Worm (Caenorhabditis elegans) whole organism, L3 larva: Measurements from ENCODE around the gene egl-6.

Source experiments
- aly-2 ChIP-seq: fragments of 150-350 bp; optimal IDR thresholded peaks from 2 replicates; lab custom pipeline; 2014; ENCODE audit warnings: missing biosample characterization, missing genetic modification characterization
- ceh-82 ChIP-seq: fragments of 150-350 bp; optimal IDR thresholded peaks from 2 replicates; lab custom pipeline; 2014; ENCODE audit warnings: missing biosample characterization, missing genetic modification characterization
- elt-3 ChIP-seq, 3 experiments: fragments of 150-350 bp in 1 of 3; sonication (generic microtip) in 2 of 3; optimal IDR thresholded peaks; 2 replicates in 2 of 3; 4 replicates in 1 of 3; lab custom pipeline; 2014 to 2017; ENCODE audit warnings: missing biosample characterization in 3 of 3, missing genetic modification characterization in 3 of 3
- fkh-10 ChIP-seq: sonication (generic microtip); optimal IDR thresholded peaks from 2 replicates; lab custom pipeline; 2017; ENCODE audit warnings: missing biosample characterization, missing genetic modification reagents, missing genetic modification characterization
- jun-1 ChIP-seq: fragments of 150-350 bp; optimal IDR thresholded peaks from 2 replicates; lab custom pipeline; 2014; ENCODE audit warnings: missing biosample characterization, missing genetic modification reagents, missing genetic modification characterization
- mdl-1 ChIP-seq: fragments of 150-350 bp; optimal IDR thresholded peaks from 2 replicates; lab custom pipeline; 2014; ENCODE audit warnings: missing biosample characterization, missing genetic modification characterization
- pha-4 ChIP-seq: fragments of 150-350 bp; optimal IDR thresholded peaks from 2 replicates; lab custom pipeline; 2014; ENCODE audit warnings: missing biosample characterization, missing genetic modification reagents, missing genetic modification characterization
- skn-1 ChIP-seq: fragments of 150-350 bp; optimal IDR thresholded peaks from 2 replicates; lab custom pipeline; 2014; ENCODE audit warnings: missing biosample characterization, missing genetic modification characterization
- snpc-4 ChIP-seq: fragments of 150-350 bp; optimal IDR thresholded peaks from 2 replicates; lab custom pipeline; 2014; ENCODE audit warnings: missing biosample characterization, missing genetic modification characterization
- tbx-2 ChIP-seq: sonication (generic microtip); optimal IDR thresholded peaks from 2 replicates; lab custom pipeline; 2016; ENCODE audit warnings: mild to moderate bottlenecking, missing genetic modification characterization, missing compliant biosample characterization
- unc-62 ChIP-seq: fragments of 150-350 bp; sonication (generic microtip); optimal IDR thresholded peaks from 4 replicates; lab custom pipeline; 2014; ENCODE audit warnings: missing biosample characterization, missing genetic modification reagents, missing genetic modification characterization
- zag-1 ChIP-seq: fragments of 150-350 bp; optimal IDR thresholded peaks from 2 replicates; lab custom pipeline; 2014; ENCODE audit warnings: missing biosample characterization, missing genetic modification characterization
- ztf-11 ChIP-seq: fragments of 150-350 bp; optimal IDR thresholded peaks from 2 replicates; lab custom pipeline; 2014; ENCODE audit warnings: missing biosample characterization, missing genetic modification characterization

- TF ChIP-seq zag-1 (no peak), snpc-4 (tag; lab: Kevin White, UChicago) (no peak), elt-3 (tag; optimal IDR thresholded peaks at IDR 0.05; lab: Kevin White, UChicago) (no peak), ztf-11 (no peak), jun-1 (no peak), pha-4 (no peak), aly-2 (tag; lab: Kevin White, UChicago) (no peak), mdl-1 (no peak), unc-62 (GFP tag; lab: Kevin White, UChicago) (no peak), tbx-2 (tag; lab: Kevin White, UChicago) (no peak), fkh-10 (GFP tag; lab: Kevin White, UChicago) (no peak), skn-1 (tag; lab: Kevin White, UChicago) (no peak), ceh-82 (no peak)
Measured at ce11 chrX:5919097-5919496, 11.8 kb upstream of the egl-6 start, which contains the start of gene capa-1.
